Fruit fly (Drosophila melanogaster) whole organism, embryonic: ENCODE results near the gene CG6481.

ENCODE experiments used
- B-H1 ChIP-seq: fragments of 200-800 bp; sonication (Bioruptor generic); IDR thresholded peaks from 3 replicates; pipeline ENCODE4 v1.3.6; 2022; ENCODE audit warnings: missing biosample characterization, missing genetic modification characterization
- Blimp-1 ChIP-seq: fragments of 200-800 bp; sonication (Bioruptor generic); optimal IDR thresholded peaks from 3 replicates; lab custom pipeline; 2018; ENCODE audit warnings: missing biosample characterization, missing genetic modification characterization, mild to moderate bottlenecking, moderate library complexity, missing genetic modification reagents
- CG10979 ChIP-seq: fragments of 200-800 bp; sonication (Bioruptor generic); optimal IDR thresholded peaks from 2 replicates; lab custom pipeline; 2018; ENCODE audit warnings: missing biosample characterization, mild to moderate bottlenecking, missing genetic modification characterization, moderate library complexity
- CG12659 ChIP-seq: fragments of 200-800 bp; sonication (Bioruptor generic); optimal IDR thresholded peaks from 3 replicates; lab custom pipeline; 2017; ENCODE audit warnings: mild to moderate bottlenecking, missing biosample characterization, missing genetic modification reagents, missing genetic modification characterization
- CG12769 ChIP-seq: fragments of 200-800 bp; sonication (Bioruptor generic); optimal IDR thresholded peaks from 2 replicates; lab custom pipeline; 2019; ENCODE audit warnings: missing biosample characterization, mild to moderate bottlenecking, missing genetic modification characterization, moderate library complexity
- CG13296 ChIP-seq: fragments of 200-800 bp; sonication (Bioruptor generic); optimal IDR thresholded peaks from 3 replicates; lab custom pipeline; 2018; ENCODE audit warnings: missing biosample characterization, mild to moderate bottlenecking, missing genetic modification characterization
- CG16779 ChIP-seq: fragments of 200-800 bp; sonication (Bioruptor generic); IDR thresholded peaks from 2 replicates; pipeline ENCODE4 v1.3.6; 2022; ENCODE audit warnings: missing biosample characterization, missing genetic modification characterization
- CG17802 ChIP-seq: fragments of 200-800 bp; sonication (Bioruptor generic); optimal IDR thresholded peaks from 2 replicates; lab custom pipeline; 2018; ENCODE audit warnings: missing biosample characterization, mild to moderate bottlenecking, missing genetic modification characterization, moderate library complexity
- CG18262 ChIP-seq: fragments of 200-800 bp; optimal IDR thresholded peaks from 3 replicates; lab custom pipeline; 2019; ENCODE audit warnings: missing biosample characterization, mild to moderate bottlenecking, missing genetic modification characterization, moderate library complexity
- CG2712 ChIP-seq: fragments of 200-800 bp; optimal IDR thresholded peaks from 3 replicates; lab custom pipeline; 2019; ENCODE audit warnings: missing biosample characterization, mild to moderate bottlenecking, missing genetic modification characterization, moderate library complexity
- CG31224 ChIP-seq: fragments of 200-800 bp; sonication (Bioruptor generic); IDR thresholded peaks from 2 replicates; pipeline ENCODE4 v1.3.6; 2022; ENCODE audit warnings: missing biosample characterization, missing genetic modification characterization
- CG31441 ChIP-seq: fragments of 200-800 bp; sonication (Bioruptor generic); IDR thresholded peaks from 2 replicates; pipeline ENCODE4 v1.3.6; 2022; ENCODE audit warnings: missing biosample characterization, missing genetic modification characterization
- CG4707 ChIP-seq: fragments of 200-800 bp; sonication (Bioruptor generic); optimal IDR thresholded peaks from 2 replicates; lab custom pipeline; 2018; ENCODE audit warnings: missing biosample characterization, mild to moderate bottlenecking, missing genetic modification characterization, moderate library complexity
- CG6689 ChIP-seq: fragments of 200-800 bp; sonication (Bioruptor generic); IDR thresholded peaks from 2 replicates; pipeline ENCODE4 v1.3.6; 2022; ENCODE audit warnings: missing biosample characterization, missing genetic modification characterization
- CG8765 ChIP-seq: fragments of 200-800 bp; sonication (Bioruptor generic); IDR thresholded peaks from 2 replicates; pipeline ENCODE4 v1.3.6; 2022; ENCODE audit warnings: missing biosample characterization, missing genetic modification characterization
- CG9727 ChIP-seq: fragments of 200-800 bp; sonication (Bioruptor generic); optimal IDR thresholded peaks from 3 replicates; lab custom pipeline; 2017; ENCODE audit warnings: missing biosample characterization, mild to moderate bottlenecking, missing genetic modification characterization
- Deaf1 ChIP-seq: fragments of 200-800 bp; optimal IDR thresholded peaks from 3 replicates; lab custom pipeline; 2019; ENCODE audit warnings: missing biosample characterization, mild to moderate bottlenecking, missing genetic modification characterization, moderate library complexity
- Dip3 ChIP-seq: fragments of 200-800 bp; sonication (Bioruptor generic); optimal IDR thresholded peaks from 3 replicates; lab custom pipeline; 2016; ENCODE audit warnings: missing biosample characterization, missing genetic modification characterization
- Eip74EF ChIP-seq, 2 experiments: fragments of 200-800 bp in 1 of 2; fragments of >200 bp in 1 of 2; sonication (Bioruptor generic) in 1 of 2; optimal IDR thresholded peaks; 2 replicates each; lab custom pipeline; 2017 to 2019; ENCODE audit warnings: missing biosample characterization in 2 of 2, missing genetic modification characterization in 2 of 2, mild to moderate bottlenecking in 1 of 2, moderate library complexity in 1 of 2
- Ets65A ChIP-seq: fragments of 200-800 bp; sonication (Bioruptor generic); peaks from one replicate; lab custom pipeline; 2016; ENCODE audit warnings: missing biosample characterization, missing genetic modification characterization
- Hr51 ChIP-seq, 2 experiments: fragments of 200-800 bp; sonication (Bioruptor generic); optimal IDR thresholded peaks; 2 replicates in 1 of 2; 3 replicates in 1 of 2; lab custom pipeline; 2016 to 2018; ENCODE audit warnings: missing biosample characterization in 2 of 2, missing genetic modification characterization in 2 of 2, mild to moderate bottlenecking in 1 of 2, moderate library complexity in 1 of 2
- Hsf ChIP-seq: fragments of 200-800 bp; sonication (Bioruptor generic); optimal IDR thresholded peaks from 3 replicates; lab custom pipeline; 2016; ENCODE audit warnings: missing biosample characterization, missing genetic modification characterization
- Med ChIP-seq: fragments of 200-800 bp; sonication (Bioruptor generic); peaks from one replicate; lab custom pipeline; 2016; ENCODE audit warnings: missing biosample characterization, missing genetic modification characterization, mild to moderate bottlenecking, inconsistent platforms, moderate library complexity
- Pdp1 ChIP-seq, 2 experiments: fragments of 200-800 bp; sonication (Bioruptor generic); optimal IDR thresholded peaks; 3 replicates each; lab custom pipeline; 2016; ENCODE audit warnings: missing biosample characterization in 2 of 2, missing genetic modification characterization in 2 of 2, mild to moderate bottlenecking in 1 of 2, moderate library complexity in 1 of 2
- Six4 ChIP-seq: fragments of 200-800 bp; sonication (Bioruptor generic); optimal IDR thresholded peaks from 2 replicates; lab custom pipeline; 2016; ENCODE audit warnings: missing biosample characterization, missing genetic modification characterization
- Spps ChIP-seq: fragments of 200-800 bp; sonication (Bioruptor generic); optimal IDR thresholded peaks from 2 replicates; lab custom pipeline; 2018; ENCODE audit warnings: missing biosample characterization, mild to moderate bottlenecking, missing genetic modification characterization
- Tbp ChIP-seq: fragments of >200 bp; optimal IDR thresholded peaks from 2 replicates; lab custom pipeline; 2018; ENCODE audit warnings: missing biosample characterization, missing genetic modification characterization
- bsh ChIP-seq, 2 experiments: fragments of 200-800 bp; sonication (Bioruptor generic); optimal IDR thresholded peaks; 2 replicates each; lab custom pipeline; 2017 to 2018; ENCODE audit warnings: mild to moderate bottlenecking in 2 of 2, missing biosample characterization in 2 of 2, missing genetic modification characterization in 2 of 2, moderate library complexity in 1 of 2
- corto ChIP-seq: fragments of 200-800 bp; sonication (Bioruptor generic); optimal IDR thresholded peaks from 2 replicates; lab custom pipeline; 2016; ENCODE audit warnings: missing biosample characterization, mild to moderate bottlenecking, missing genetic modification characterization, moderate library complexity
- crp ChIP-seq, 2 experiments: fragments of 200-800 bp; sonication (Bioruptor generic); optimal IDR thresholded peaks; 2 replicates in 1 of 2; 3 replicates in 1 of 2; lab custom pipeline; 2017; ENCODE audit warnings: missing biosample characterization in 2 of 2, missing genetic modification characterization in 2 of 2, mild to moderate bottlenecking in 1 of 2, moderate library complexity in 1 of 2
- dmrt99B ChIP-seq: fragments of 200-800 bp; sonication (Bioruptor generic); optimal IDR thresholded peaks from 2 replicates; lab custom pipeline; 2018; ENCODE audit warnings: missing biosample characterization, mild to moderate bottlenecking, missing genetic modification characterization, moderate library complexity
- emc ChIP-seq: fragments of 200-800 bp; sonication (Bioruptor generic); optimal IDR thresholded peaks from 2 replicates; lab custom pipeline; 2016; ENCODE audit warnings: missing biosample characterization, missing genetic modification characterization
- grau ChIP-seq: fragments of 200-800 bp; optimal IDR thresholded peaks from 3 replicates; lab custom pipeline; 2019; ENCODE audit warnings: missing biosample characterization, mild to moderate bottlenecking, missing genetic modification characterization, moderate library complexity
- gro ChIP-seq: fragments of 200-800 bp; sonication (Bioruptor generic); optimal IDR thresholded peaks from 2 replicates; lab custom pipeline; 2016; ENCODE audit warnings: missing biosample characterization, missing genetic modification characterization
- her ChIP-seq: fragments of 200-800 bp; sonication (Bioruptor generic); optimal IDR thresholded peaks from 2 replicates; lab custom pipeline; 2016; ENCODE audit warnings: missing biosample characterization, missing genetic modification characterization
- lilli ChIP-seq: fragments of 200-800 bp; sonication (Bioruptor generic); optimal IDR thresholded peaks from 3 replicates; lab custom pipeline; 2016; ENCODE audit warnings: missing biosample characterization, missing genetic modification characterization
- lmd ChIP-seq: fragments of 200-800 bp; sonication (Bioruptor generic); IDR thresholded peaks from 2 replicates; pipeline ENCODE4 v1.3.6; 2022; ENCODE audit warnings: missing biosample characterization, missing genetic modification characterization
- lola ChIP-seq, 3 experiments: fragments of >200 bp in 2 of 3; fragments of 200-800 bp in 1 of 3; sonication (Bioruptor generic) in 1 of 3; optimal IDR thresholded peaks; 2 replicates each; lab custom pipeline; 2017 to 2019; ENCODE audit warnings: missing biosample characterization in 3 of 3, missing genetic modification characterization in 3 of 3, mild to moderate bottlenecking in 1 of 3, moderate library complexity in 1 of 3
- maf-S ChIP-seq: fragments of 200-800 bp; sonication (Bioruptor generic); optimal IDR thresholded peaks from 2 replicates; lab custom pipeline; 2016; ENCODE audit warnings: missing biosample characterization, missing genetic modification characterization
- nmo ChIP-seq: fragments of 200-800 bp; sonication (Bioruptor generic); optimal IDR thresholded peaks from 2 replicates; lab custom pipeline; 2018; ENCODE audit warnings: missing biosample characterization, mild to moderate bottlenecking, missing genetic modification characterization, moderate library complexity
- pan ChIP-seq, 4 experiments: fragments of >200 bp in 3 of 4; fragments of 200-800 bp in 1 of 4; sonication (Bioruptor generic) in 1 of 4; optimal IDR thresholded peaks in 3 of 4; IDR thresholded peaks in 1 of 4; 2 replicates each; pipeline versions ENCODE4 v1.3.6 to Lab custom; 2017 to 2022; ENCODE audit warnings: missing biosample characterization in 2 of 4, missing genetic modification characterization in 2 of 4, mixed read lengths in 1 of 4
- ro ChIP-seq: fragments of 200-800 bp; sonication (Bioruptor generic); IDR thresholded peaks from 2 replicates; pipeline ENCODE4 v1.3.6; 2022; ENCODE audit warnings: missing biosample characterization, missing genetic modification characterization
- sc ChIP-seq, 3 experiments: fragments of >200 bp in 2 of 3; fragments of 200-800 bp in 1 of 3; sonication (Bioruptor generic) in 1 of 3; optimal IDR thresholded peaks; 2 replicates in 2 of 3; 3 replicates in 1 of 3; lab custom pipeline; 2017; ENCODE audit warnings: mild to moderate bottlenecking in 1 of 3, missing biosample characterization in 1 of 3, missing genetic modification characterization in 1 of 3, missing genetic modification reagents in 1 of 3
- sim ChIP-seq: fragments of 200-800 bp; sonication (Bioruptor generic); IDR thresholded peaks from 2 replicates; pipeline ENCODE4 v1.3.6; 2022; ENCODE audit warnings: missing biosample characterization, missing genetic modification characterization
- ssp ChIP-seq: fragments of 200-800 bp; sonication (Bioruptor generic); IDR thresholded peaks from 2 replicates; pipeline ENCODE4 v1.3.6; 2022; ENCODE audit warnings: missing biosample characterization, missing genetic modification characterization
- trh ChIP-seq: fragments of 200-800 bp; sonication (Bioruptor generic); optimal IDR thresholded peaks from 2 replicates; lab custom pipeline; 2016; ENCODE audit warnings: missing biosample characterization, missing genetic modification characterization
- tx ChIP-seq: fragments of 200-800 bp; sonication (Bioruptor generic); optimal IDR thresholded peaks from 2 replicates; lab custom pipeline; 2016; ENCODE audit warnings: missing biosample characterization, missing genetic modification characterization
- vvl ChIP-seq: fragments of 200-800 bp; sonication (Bioruptor generic); IDR thresholded peaks from 2 replicates; pipeline ENCODE4 v1.3.6; 2022; ENCODE audit warnings: missing biosample characterization, missing genetic modification characterization

CG6481 gene

DNA sequence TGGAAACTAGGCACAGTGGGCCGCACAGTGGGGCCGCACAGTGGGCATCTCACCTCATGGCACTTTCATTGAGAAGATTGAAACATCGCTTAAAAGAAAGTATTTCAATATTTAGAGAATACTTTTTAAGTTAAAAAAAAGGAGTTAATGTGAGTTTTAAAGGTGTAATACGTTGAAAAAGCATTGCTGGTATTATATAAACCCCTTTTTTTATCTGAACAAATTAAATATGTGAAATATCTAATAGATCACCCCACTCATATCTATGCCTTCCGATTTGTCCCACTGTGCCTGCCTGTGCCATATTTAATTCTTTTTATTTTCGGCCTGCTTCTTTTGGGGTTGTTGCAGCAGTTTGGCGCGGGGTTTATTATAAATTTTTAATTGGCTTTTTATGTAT, 11.1 kb upstream of the CG6481 start (continued):
- no peak for TF ChIP-seq B-H1 (GFP tag; lab: Robert Waterston, UW)
- TF ChIP-seq Pdp1 (GFP tag; optimal IDR thresholded peaks at IDR 0.05; lab: Kevin White, UChicago): peak in 1 of 2 experiments; percentile 59
- no peak for TF ChIP-seq CG17802 (tag; lab: Kevin White, UChicago)
- TF ChIP-seq CG9727 (GFP tag; lab: Kevin White, UChicago): peak; percentile 5
- TF ChIP-seq lmd (GFP tag; lab: Robert Waterston, UW): peak; percentile 37; the same call in 1 of the 2 replicates
- no peak for TF ChIP-seq her (GFP tag; lab: Kevin White, UChicago)
- no peak for TF ChIP-seq pan (optimal IDR thresholded peaks at IDR 0.05; lab: Kevin White, UChicago)
- peak in 1 of 2 experiments; percentile 24 for TF ChIP-seq pan (GFP tag; optimal IDR thresholded peaks at IDR 0.05 in 1 of 2, IDR thresholded peaks at IDR 0.05 in 1 of 2)
- TF ChIP-seq corto (GFP tag; lab: Kevin White, UChicago): peak; percentile 7
- TF ChIP-seq maf-S (GFP tag; lab: Kevin White, UChicago): no peak
- no peak for TF ChIP-seq Tbp (GFP tag; lab: Kevin White, UChicago)
- no peak for TF ChIP-seq CG12769
- no peak for TF ChIP-seq gro (GFP tag; lab: Kevin White, UChicago)
- peak; percentile 93 for TF ChIP-seq Ets65A (GFP tag; lab: Kevin White, UChicago)
- no peak for TF ChIP-seq crp (GFP tag; optimal IDR thresholded peaks at IDR 0.05; lab: Kevin White, UChicago)
- TF ChIP-seq CG2712 (tag; lab: Kevin White, UChicago): peak; percentile 53
- TF ChIP-seq CG31441: 0 out of 2 replicates have a peak, but pooled peaks have one; percentile 37
- peak in 1 of 2 experiments; percentile 70 for TF ChIP-seq bsh (GFP tag; optimal IDR thresholded peaks at IDR 0.05; lab: Kevin White, UChicago)
- TF ChIP-seq emc (GFP tag; lab: Kevin White, UChicago): no peak
- peak; percentile 30; the same call in 1 of the 2 replicates for TF ChIP-seq CG6689
- TF ChIP-seq sim (GFP tag; lab: Robert Waterston, UW): no peak
- TF ChIP-seq lilli (GFP tag; lab: Kevin White, UChicago): no peak
- no peak for TF ChIP-seq Six4 (GFP tag; lab: Kevin White, UChicago)
- TF ChIP-seq Med: peak; percentile 80
- TF ChIP-seq vvl (GFP tag; lab: Robert Waterston, UW): 0 out of 2 replicates have a peak, but pooled peaks have one; percentile 27
- peak; percentile 91 for TF ChIP-seq CG4707 (GFP tag; lab: Kevin White, UChicago)
- TF ChIP-seq ssp: no peak
- no peak for TF ChIP-seq CG16779 (GFP tag; lab: Robert Waterston, UW)
- TF ChIP-seq nmo (GFP tag; lab: Kevin White, UChicago): peak; percentile 44
- TF ChIP-seq Eip74EF (GFP tag; optimal IDR thresholded peaks at IDR 0.05; lab: Kevin White, UChicago): peak in 1 of 2 experiments; percentile 61
- no peak for TF ChIP-seq CG13296 (GFP tag; lab: Kevin White, UChicago)
- TF ChIP-seq ro (GFP tag; lab: Robert Waterston, UW): 0 out of 2 replicates have a peak, but pooled peaks have one; percentile 29
- TF ChIP-seq Spps (tag; lab: Kevin White, UChicago): no peak
- TF ChIP-seq Deaf1 (tag; lab: Kevin White, UChicago): no peak
- peak; percentile 53 for TF ChIP-seq trh (GFP tag; lab: Kevin White, UChicago)
- no peak for TF ChIP-seq CG31224 (GFP tag; lab: Robert Waterston, UW)
- TF ChIP-seq Dip3: no peak
- TF ChIP-seq Hr51 (GFP tag; optimal IDR thresholded peaks at IDR 0.05; lab: Kevin White, UChicago): peak in 1 of 2 experiments; percentile 45
- peak; percentile 0 for TF ChIP-seq CG12659 (GFP tag; lab: Kevin White, UChicago)
- peak; percentile 31 for TF ChIP-seq Blimp-1 (GFP tag; lab: Kevin White, UChicago)
- peak; percentile 55 for TF ChIP-seq CG18262 (tag; lab: Kevin White, UChicago)
- no peak for TF ChIP-seq CG8765
- TF ChIP-seq lola (GFP tag; optimal IDR thresholded peaks at IDR 0.05; lab: Kevin White, UChicago): peak in 1 of 3 experiments; percentile 57
- peak; percentile 56 for TF ChIP-seq dmrt99B (tag; lab: Kevin White, UChicago)
- no peak for TF ChIP-seq tx (GFP tag; lab: Kevin White, UChicago)
- TF ChIP-seq Hsf (GFP tag; lab: Kevin White, UChicago): peak; percentile 3
- peak; percentile 39 for TF ChIP-seq CG10979
- TF ChIP-seq sc (optimal IDR thresholded peaks at IDR 0.05; lab: Kevin White, UChicago): no peak
- peak; percentile 0 for TF ChIP-seq sc (GFP tag; optimal IDR thresholded peaks at IDR 0.05; lab: Kevin White, UChicago)
- TF ChIP-seq grau (tag; lab: Kevin White, UChicago): peak; percentile 52
